Fruit fly (Drosophila melanogaster): Measurements from ENCODE around the gene CkIIalpha-i3.

DNA sequence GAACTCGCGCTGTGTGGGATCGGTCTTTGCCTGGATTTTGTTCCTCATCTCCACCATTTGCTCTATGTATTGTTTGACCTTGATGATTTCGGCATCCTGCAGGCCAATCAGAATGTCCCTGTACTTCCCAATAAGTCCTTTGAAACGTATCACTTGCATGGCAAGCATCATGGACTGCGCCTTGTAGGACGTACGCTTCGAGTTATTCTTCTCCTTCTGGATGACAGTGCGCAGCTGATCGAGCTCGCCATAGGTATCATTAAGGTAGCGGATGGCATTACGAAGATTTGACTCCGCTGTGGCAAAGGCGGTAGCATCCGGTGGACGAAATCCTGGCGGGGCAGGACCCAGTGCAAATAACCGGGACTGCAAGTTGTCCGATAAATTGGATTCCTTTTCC is 525 bp downstream of the CkIIalpha-i3 start:
- TF ChIP-seq CG6792 (GFP tag; optimal IDR thresholded peaks at IDR 0.05) (no peak), CG3032 (tag; optimal IDR thresholded peaks at IDR 0.05) (no peak), CG9139 (GFP tag; optimal IDR thresholded peaks at IDR 0.05) (no peak), pdm3 (GFP tag; optimal IDR thresholded peaks at IDR 0.05) (no peak), Met (GFP tag; optimal IDR thresholded peaks at IDR 0.05) (no peak), vri (GFP tag; optimal IDR thresholded peaks at IDR 0.05) (no peak), esn (GFP tag; optimal IDR thresholded peaks at IDR 0.05) (no peak), CG6808 (GFP tag; optimal IDR thresholded peaks at IDR 0.05) (no peak), Eip93F (GFP tag; optimal IDR thresholded peaks at IDR 0.05) (no peak)

Measured in whole organism, prepupa.